Worm (Caenorhabditis elegans) whole organism, L1 larva: ENCODE data around the gene acdh-11.

Experiments
- ama-1 ChIP-seq: fragments of 150-350 bp; optimal IDR thresholded peaks from 2 replicates; lab custom pipeline; 2014
- ceh-82 ChIP-seq, 3 experiments: fragments of 150-350 bp in 1 of 3; sonication (generic microtip) in 2 of 3; optimal IDR thresholded peaks; 2 replicates each; lab custom pipeline; 2014 to 2017; ENCODE audit warnings: missing biosample characterization in 3 of 3, missing genetic modification characterization in 3 of 3
- ces-1 ChIP-seq: fragments of 150-350 bp; optimal IDR thresholded peaks from 2 replicates; lab custom pipeline; 2014; ENCODE audit warnings: missing biosample characterization, missing genetic modification reagents, missing genetic modification characterization
- fkh-10 ChIP-seq: sonication (generic microtip); optimal IDR thresholded peaks from 2 replicates; lab custom pipeline; 2017; ENCODE audit warnings: missing biosample characterization, missing genetic modification reagents, missing genetic modification characterization
- jun-1 ChIP-seq: fragments of 150-350 bp; optimal IDR thresholded peaks from 2 replicates; lab custom pipeline; 2014; ENCODE audit warnings: missing biosample characterization, missing genetic modification reagents, missing genetic modification characterization
- lin-35 ChIP-seq, 2 experiments: fragments of 150-350 bp; optimal IDR thresholded peaks; 2 replicates each; lab custom pipeline; 2014; ENCODE audit warnings: missing biosample characterization in 2 of 2, missing genetic modification characterization in 2 of 2, missing genetic modification reagents in 2 of 2
- lin-39 ChIP-seq: fragments of 150-350 bp; optimal IDR thresholded peaks from 2 replicates; lab custom pipeline; 2014; ENCODE audit warnings: missing biosample characterization, missing genetic modification reagents, missing genetic modification characterization
- mab-9 ChIP-seq: fragments of 200-800 bp; sonication (Bioruptor generic); IDR thresholded peaks from 2 replicates; pipeline ENCODE4 v1.3.6; 2022; ENCODE audit warnings: missing genetic modification reagents, missing genetic modification characterization, missing compliant biosample characterization
- mep-1 ChIP-seq: fragments of 150-350 bp; optimal IDR thresholded peaks from 2 replicates; lab custom pipeline; 2014; ENCODE audit warnings: missing biosample characterization, missing genetic modification characterization
- nhr-11 ChIP-seq: fragments of 150-350 bp; optimal IDR thresholded peaks from 2 replicates; lab custom pipeline; 2014; ENCODE audit warnings: missing biosample characterization, missing genetic modification characterization
- nhr-12 ChIP-seq: sonication (generic microtip); optimal IDR thresholded peaks from 2 replicates; lab custom pipeline; 2017; ENCODE audit warnings: missing biosample characterization, missing genetic modification characterization
- nhr-77 ChIP-seq: fragments of 150-350 bp; optimal IDR thresholded peaks from 2 replicates; lab custom pipeline; 2014; ENCODE audit warnings: missing biosample characterization, missing genetic modification characterization
- snpc-4 ChIP-seq: fragments of 150-350 bp; optimal IDR thresholded peaks from 2 replicates; lab custom pipeline; 2014; ENCODE audit warnings: missing biosample characterization, missing genetic modification characterization
- unc-62 ChIP-seq: fragments of 150-350 bp; optimal IDR thresholded peaks from 2 replicates; lab custom pipeline; 2014; ENCODE audit warnings: missing biosample characterization, missing genetic modification reagents, missing genetic modification characterization

ce11 chrIII:10562542-10562941 is 3.5 kb upstream of the acdh-11 start:
- TF ChIP-seq ama-1 (lab: Kevin White, UChicago), result no peak
- no peak for TF ChIP-seq nhr-12 (tag; lab: Kevin White, UChicago)
- TF ChIP-seq unc-62 (GFP tag; lab: Kevin White, UChicago), result no peak
- TF ChIP-seq fkh-10, result no peak
- no peak for TF ChIP-seq nhr-11
- TF ChIP-seq lin-39 (tag; lab: Kevin White, UChicago), result no peak
- no peak for TF ChIP-seq jun-1 (tag; lab: Kevin White, UChicago)
- no peak for TF ChIP-seq mab-9 (GFP tag; lab: Robert Waterston, UW)
- TF ChIP-seq mep-1 (tag; lab: Kevin White, UChicago), result no peak
- no peak for TF ChIP-seq nhr-77 (tag; lab: Kevin White, UChicago)
- no peak for TF ChIP-seq lin-35 (GFP tag; optimal IDR thresholded peaks at IDR 0.05; lab: Kevin White, UChicago)
- TF ChIP-seq snpc-4 (tag; lab: Kevin White, UChicago), result no peak
- TF ChIP-seq ceh-82 (tag; optimal IDR thresholded peaks at IDR 0.05; lab: Kevin White, UChicago), result no peak
- TF ChIP-seq ces-1 (GFP tag; lab: Kevin White, UChicago), result no peak
